Fruit fly (Drosophila melanogaster): ENCODE results near the gene CG9519.

Gene CG9519

DNA sequence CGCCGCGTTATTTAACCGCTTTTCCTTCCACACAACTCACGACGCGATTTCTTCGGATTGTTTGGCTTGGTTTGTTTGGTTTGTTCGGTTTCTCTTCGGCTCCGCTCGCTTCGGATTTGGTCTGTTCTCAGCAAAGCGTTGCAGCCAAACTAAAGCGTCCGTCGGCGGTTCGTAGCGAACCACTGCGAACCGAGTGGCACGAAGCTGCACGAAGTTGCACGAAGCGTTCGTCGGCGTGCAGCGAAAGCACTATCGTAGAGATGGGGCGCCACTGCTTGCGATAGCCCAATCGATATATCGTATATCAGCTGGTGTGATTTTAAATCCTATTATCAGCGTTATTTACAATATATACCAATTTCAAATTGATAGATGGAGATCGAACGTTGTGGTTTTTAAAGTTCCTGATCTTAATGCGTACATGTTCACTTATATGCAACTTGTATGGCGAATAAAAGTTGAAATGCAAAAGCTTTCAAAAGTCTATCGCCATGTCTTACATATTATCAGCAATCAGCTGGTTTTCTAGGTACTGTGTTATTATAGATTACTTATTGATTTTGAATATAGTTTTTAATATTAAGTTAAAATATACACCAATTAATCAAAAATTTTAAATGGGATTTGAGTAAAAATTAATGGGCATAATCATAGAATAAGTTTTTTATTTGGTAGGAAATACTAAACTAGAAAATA lies 30.1 kb downstream of the CG9519 start, which contains the start of gene rut (continued):
- TF ChIP-seq CG15011 (GFP tag; optimal IDR thresholded peaks at IDR 0.05): no peak
- peak; percentile 3 for TF ChIP-seq bcd (GFP tag; optimal IDR thresholded peaks at IDR 0.05)
- no peak for TF ChIP-seq CG13424 (tag; optimal IDR thresholded peaks at IDR 0.05)
- peak; percentile 67 for TF ChIP-seq Dbx (GFP tag; IDR thresholded peaks at IDR 0.05)
- TF ChIP-seq CG43689 (GFP tag; IDR thresholded peaks at IDR 0.05): no peak
- TF ChIP-seq CG17568 (GFP tag; optimal IDR thresholded peaks at IDR 0.05): no peak
- TF ChIP-seq CG7786 (GFP tag; optimal IDR thresholded peaks at IDR 0.05): no peak
- no peak for TF ChIP-seq CG1024 (GFP tag; IDR thresholded peaks at IDR 0.05)
- no peak for TF ChIP-seq CG11696 (GFP tag; IDR thresholded peaks at IDR 0.05)
- TF ChIP-seq peb (GFP tag; IDR thresholded peaks at IDR 0.05): no peak
- no peak for TF ChIP-seq cwo (GFP tag; optimal IDR thresholded peaks at IDR 0.05)
- no peak for TF ChIP-seq fd64A (GFP tag; optimal IDR thresholded peaks at IDR 0.05)
- TF ChIP-seq CG9797 (GFP tag; optimal IDR thresholded peaks at IDR 0.05): no peak
- TF ChIP-seq slbo (GFP tag; IDR thresholded peaks at IDR 0.05): peak; percentile 50; the same call in 1 of the 2 replicates
- TF ChIP-seq ind (GFP tag; optimal IDR thresholded peaks at IDR 0.05): no peak
- peak; percentile 90 for TF ChIP-seq Dll (GFP tag; IDR thresholded peaks at IDR 0.05; ENCODE audit: partially characterized antibody)
- TF ChIP-seq Dad (GFP tag; optimal IDR thresholded peaks at IDR 0.05): peak; percentile 5
- no peak for TF ChIP-seq CG13123 (GFP tag; optimal IDR thresholded peaks at IDR 0.05)
- TF ChIP-seq az2 (GFP tag; optimal IDR thresholded peaks at IDR 0.05): no peak
- peak; percentile 8 for TF ChIP-seq zfh2 (GFP tag; optimal IDR thresholded peaks at IDR 0.05)
- no peak for TF ChIP-seq pho (GFP tag; optimal IDR thresholded peaks at IDR 0.05)
- TF ChIP-seq odd (GFP tag; optimal IDR thresholded peaks at IDR 0.05): no peak
- no peak for TF ChIP-seq kni (GFP tag; optimal IDR thresholded peaks at IDR 0.05)
- 0 out of 2 replicates have a peak, but pooled peaks have one; percentile 19 for TF ChIP-seq ara (GFP tag; IDR thresholded peaks at IDR 0.05)
- TF ChIP-seq CG18476 (GFP tag; optimal IDR thresholded peaks at IDR 0.05): no peak
- TF ChIP-seq CG11560 (tag; IDR thresholded peaks at IDR 0.05): no peak
- TF ChIP-seq D19A (tag; optimal IDR thresholded peaks at IDR 0.05): no peak
- peak; percentile 64 for TF ChIP-seq pzg (GFP tag; optimal IDR thresholded peaks at IDR 0.05)
- no peak for TF ChIP-seq z (GFP tag; IDR thresholded peaks at IDR 0.05)
- TF ChIP-seq dm (GFP tag; optimal IDR thresholded peaks at IDR 0.05): no peak
- TF ChIP-seq D19B (GFP tag; optimal IDR thresholded peaks at IDR 0.05): no peak
- peak; percentile 39; the same call in 1 of the 2 replicates for TF ChIP-seq CG11085 (GFP tag; IDR thresholded peaks at IDR 0.05)
- peak; percentile 3 for TF ChIP-seq HmgD (GFP tag; optimal IDR thresholded peaks at IDR 0.05)
- TF ChIP-seq pb (GFP tag; optimal IDR thresholded peaks at IDR 0.05): no peak
- TF ChIP-seq CG16815 (GFP tag; optimal IDR thresholded peaks at IDR 0.05): no peak
- TF ChIP-seq CG12391 (tag; optimal IDR thresholded peaks at IDR 0.05): no peak
- TF ChIP-seq CG12744 (GFP tag; optimal IDR thresholded peaks at IDR 0.05): peak; percentile 25
- TF ChIP-seq CG8944 (GFP tag; optimal IDR thresholded peaks at IDR 0.05): no peak
- TF ChIP-seq fd3F (GFP tag; optimal IDR thresholded peaks at IDR 0.05): no peak
- TF ChIP-seq ash1 (GFP tag; optimal IDR thresholded peaks at IDR 0.05): no peak
- TF ChIP-seq CG2678 (tag; optimal IDR thresholded peaks at IDR 0.05): no peak
- no peak for TF ChIP-seq CG31388 (GFP tag; optimal IDR thresholded peaks at IDR 0.05)
- TF ChIP-seq crp (GFP tag; optimal IDR thresholded peaks at IDR 0.05): peak in 1 of 2 experiments; percentile 87
- TF ChIP-seq fd96Cb (tag; optimal IDR thresholded peaks at IDR 0.05): no peak
- no peak for TF ChIP-seq CG32772 (GFP tag; IDR thresholded peaks at IDR 0.05)
- no peak for TF ChIP-seq hth (optimal IDR thresholded peaks at IDR 0.05)
- 0 out of 2 replicates have a peak, but pooled peaks have one; percentile 19 for TF ChIP-seq CG14441 (GFP tag; IDR thresholded peaks at IDR 0.05)
- TF ChIP-seq lmd (GFP tag; IDR thresholded peaks at IDR 0.05): no peak
- no peak for TF ChIP-seq Hmx (GFP tag; optimal IDR thresholded peaks at IDR 0.05)
- TF ChIP-seq nau (GFP tag; optimal IDR thresholded peaks at IDR 0.05): no peak
- TF ChIP-seq stwl (tag; optimal IDR thresholded peaks at IDR 0.05): peak; percentile 11

Measured in whole organism, embryonic.